Worm (Caenorhabditis elegans) whole organism, L4 larva: ENCODE results near the gene gnrr-2.

Source experiments
- lsy-2 ChIP-seq, 2 experiments: fragments of 150-350 bp in 1 of 2; sonication (generic microtip) in 1 of 2; optimal IDR thresholded peaks; 2 replicates each; lab custom pipeline; 2014 to 2017; ENCODE audit warnings: missing biosample characterization in 2 of 2, missing genetic modification characterization in 2 of 2
- nhr-76 ChIP-seq: fragments of 150-350 bp; optimal IDR thresholded peaks from 2 replicates; lab custom pipeline; 2014; ENCODE audit warnings: missing biosample characterization, missing genetic modification characterization
- unc-39 ChIP-seq: sonication (generic microtip); optimal IDR thresholded peaks from 2 replicates; lab custom pipeline; 2017; ENCODE audit warnings: missing biosample characterization, missing genetic modification characterization

DNA sequence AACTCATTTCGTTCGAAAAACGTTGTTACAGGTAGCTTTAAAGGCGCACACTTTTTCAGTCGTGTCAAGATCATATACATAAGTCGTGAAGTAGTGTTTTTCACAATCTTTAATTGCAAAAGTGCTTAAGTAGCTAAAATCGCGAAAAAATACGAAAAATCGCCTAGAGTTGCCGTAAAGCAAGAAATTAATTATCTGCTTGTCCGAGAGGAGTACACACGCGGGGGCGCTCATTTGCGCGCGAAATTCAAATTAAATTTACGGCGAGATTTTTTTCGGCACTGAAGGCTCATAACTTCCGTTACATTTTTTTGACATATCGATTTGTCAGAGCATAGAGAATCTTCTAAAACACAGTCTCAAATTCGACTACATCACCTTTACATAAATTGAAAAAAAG, 51.2 kb downstream of the gnrr-2 start:
- TF ChIP-seq unc-39 (tag; lab: Kevin White, UChicago): no peak
- no peak for TF ChIP-seq lsy-2 (tag; optimal IDR thresholded peaks at IDR 0.05; lab: Kevin White, UChicago)
- no peak for TF ChIP-seq nhr-76 (tag; lab: Kevin White, UChicago)
